Fruit fly (Drosophila melanogaster): ENCODE data around the gene CG10943.

The CG10943 gene

DNA sequence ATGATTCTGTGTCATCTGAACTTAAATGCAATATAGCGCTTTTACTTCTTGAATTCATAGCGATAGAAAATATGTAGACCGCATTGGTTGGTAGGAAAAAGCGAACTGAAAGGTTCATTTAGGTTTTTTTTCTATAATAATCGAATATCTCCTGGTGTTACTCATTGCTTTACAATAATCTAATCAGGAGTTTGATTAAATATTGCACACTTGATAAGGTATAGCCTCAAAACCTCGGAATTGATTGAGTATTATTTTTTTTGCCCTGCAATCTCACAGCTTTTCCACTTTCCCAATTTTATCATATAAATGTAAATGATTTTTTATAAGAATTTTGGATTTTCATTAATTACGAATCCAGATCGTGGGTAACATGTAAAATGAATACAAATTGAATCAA lies at the start of gene CG10943:
Gene CG10943, minus strand, starts transcription at position 101 of the 400 bp plus-strand sequence.
- TF ChIP-seq CG17801 (GFP tag; optimal IDR thresholded peaks at IDR 0.05; ENCODE audit: partially characterized antibody) = no peak

DNA sequence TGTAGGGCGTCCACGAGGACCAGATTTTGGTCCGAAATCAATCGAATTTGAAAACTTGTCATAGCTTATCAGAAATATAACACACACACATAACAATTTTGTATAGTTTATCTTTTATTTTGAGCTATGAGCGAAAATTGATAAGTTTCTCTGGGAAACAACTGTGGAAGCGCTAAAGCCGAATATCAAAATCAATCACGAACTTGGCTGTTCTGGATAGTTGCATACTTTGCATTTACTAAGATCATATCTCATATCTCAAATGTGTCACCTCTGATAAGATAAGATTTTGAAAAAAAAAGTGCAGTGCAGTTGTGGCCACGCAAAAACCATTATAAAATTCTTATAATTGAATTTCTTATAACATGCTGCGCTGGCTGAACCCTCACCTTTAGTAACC lies 40.9 kb upstream of the CG10943 start, which contains the start of gene CG32117:
Gene CG32117, minus strand, starts transcription at position 101 of the 400 bp plus-strand sequence.
- TF ChIP-seq CG17801 (GFP tag; optimal IDR thresholded peaks at IDR 0.05; ENCODE audit: partially characterized antibody) = no peak

DNA sequence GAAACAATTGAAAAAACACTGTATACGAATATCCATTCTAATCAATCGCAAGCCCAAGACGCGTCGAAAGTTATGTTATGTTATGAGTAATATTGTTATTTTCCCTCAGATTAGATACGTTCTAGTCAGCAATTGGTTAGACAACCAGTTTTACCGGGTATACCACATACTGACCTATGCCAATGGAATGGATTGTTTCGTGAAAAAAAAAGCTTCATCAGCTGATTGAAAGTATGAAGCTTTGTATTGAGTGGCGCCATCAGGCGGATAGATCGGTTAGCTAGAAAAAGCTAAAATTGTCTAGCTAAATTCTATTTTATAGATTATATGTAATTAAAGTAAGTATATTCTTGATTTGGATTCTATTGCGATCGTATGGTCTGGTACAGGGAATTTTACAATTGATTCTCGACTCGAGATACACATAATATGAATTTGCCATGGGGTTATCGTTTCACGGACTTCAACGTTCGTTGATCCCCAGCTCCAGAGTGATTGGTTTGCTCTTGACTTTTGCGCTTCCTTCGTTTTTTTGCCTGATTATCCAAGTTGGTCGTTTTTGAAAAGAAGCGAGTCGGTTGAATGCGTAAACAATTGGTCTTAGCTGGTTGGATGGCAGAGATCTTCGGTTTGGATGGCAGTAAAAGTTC lies 40.0 kb upstream of the CG10943 start, which contains the start of gene CG12520:
Gene CG12520, minus strand, starts transcription at position 159 of the 650 bp plus-strand sequence.
- no peak for TF ChIP-seq CG17801 (GFP tag; optimal IDR thresholded peaks at IDR 0.05; ENCODE audit: partially characterized antibody)

DNA sequence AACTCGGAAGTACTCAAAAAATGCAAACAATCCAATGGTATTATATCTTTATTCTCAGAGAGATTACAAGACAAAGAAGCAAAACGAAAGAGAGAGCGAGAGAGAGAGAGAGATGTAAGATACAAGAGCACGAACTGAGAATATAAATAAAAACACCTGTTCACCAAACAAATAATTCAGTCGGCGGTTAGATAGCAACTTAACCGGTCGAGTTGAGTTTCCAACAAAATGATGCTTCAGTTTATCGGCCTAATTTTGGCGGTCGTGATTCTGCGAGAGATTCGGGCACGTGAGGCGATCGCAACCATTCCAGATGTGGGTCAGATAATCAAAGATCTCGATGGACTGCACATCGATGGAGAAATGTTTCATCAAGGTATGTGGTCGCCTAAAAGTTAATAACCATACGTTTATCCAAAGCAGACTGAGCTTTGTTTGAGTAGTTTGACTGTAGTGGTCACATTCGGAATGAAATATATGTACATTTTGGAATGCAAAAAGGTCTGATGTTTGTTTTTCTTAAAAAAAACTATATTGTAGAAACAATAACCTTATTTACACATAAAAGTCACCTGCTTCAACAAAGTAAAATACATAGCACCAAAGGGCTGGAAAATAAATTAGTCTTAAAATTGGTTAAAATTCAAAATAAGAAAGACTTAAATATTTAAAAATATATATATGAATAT lies 29.9 kb upstream of the CG10943 start, which contains the start of gene CG14118:
Gene CG14118, plus strand, starts transcription at position 174 of the 689 bp plus-strand sequence.
- TF ChIP-seq CG17801 (GFP tag; optimal IDR thresholded peaks at IDR 0.05; ENCODE audit: partially characterized antibody) = no peak

DNA sequence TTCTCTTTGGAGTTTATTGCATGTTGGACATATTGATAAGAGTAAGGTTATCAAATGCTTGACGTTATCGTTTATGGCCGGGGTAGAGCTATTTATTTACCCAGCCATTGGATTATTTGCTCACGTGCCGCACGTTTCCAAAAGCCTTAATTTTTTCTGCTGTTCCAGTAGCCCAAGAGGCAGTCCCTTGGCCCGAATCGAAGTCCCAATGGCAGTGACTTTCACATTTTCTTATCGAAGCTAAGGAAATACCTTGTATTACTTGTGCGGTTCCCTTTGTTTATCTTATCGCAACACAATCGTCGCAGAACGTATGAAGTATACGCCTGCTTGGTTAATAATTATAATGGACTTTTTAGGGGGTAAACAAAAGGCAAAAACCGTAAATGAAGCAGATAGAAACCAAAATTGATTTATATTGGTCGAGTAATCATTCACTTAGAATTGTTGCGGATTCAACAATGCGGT lies 26.7 kb upstream of the CG10943 start, which contains the start of gene CG43894:
Gene CG43894, plus strand, starts transcription at position 418 of the 468 bp plus-strand sequence.
- no peak for TF ChIP-seq CG17801 (GFP tag; optimal IDR thresholded peaks at IDR 0.05; ENCODE audit: partially characterized antibody)

DNA sequence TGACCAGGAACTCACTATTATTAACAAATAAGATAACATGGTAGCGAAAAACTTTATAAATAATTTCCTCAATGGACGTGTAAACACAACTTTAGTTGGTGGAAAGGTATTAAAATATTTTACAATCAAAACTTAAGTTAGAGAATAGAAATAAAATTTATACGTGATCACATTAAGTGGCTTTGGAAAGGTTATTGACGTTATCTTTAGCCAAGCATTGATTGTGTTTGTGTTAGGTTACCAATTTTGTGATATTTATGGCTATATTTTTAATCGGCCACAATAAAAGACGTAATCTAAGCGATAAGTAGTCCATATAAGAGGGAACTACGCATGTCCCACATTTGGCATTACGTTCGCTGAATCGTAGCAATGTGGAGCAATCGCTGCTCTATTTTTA lies 22.0 kb upstream of the CG10943 start, which contains the start of gene CG14120:
Gene CG14120, plus strand, starts transcription at position 360 of the 400 bp plus-strand sequence.
- no peak for TF ChIP-seq CG17801 (GFP tag; optimal IDR thresholded peaks at IDR 0.05; ENCODE audit: partially characterized antibody)

DNA sequence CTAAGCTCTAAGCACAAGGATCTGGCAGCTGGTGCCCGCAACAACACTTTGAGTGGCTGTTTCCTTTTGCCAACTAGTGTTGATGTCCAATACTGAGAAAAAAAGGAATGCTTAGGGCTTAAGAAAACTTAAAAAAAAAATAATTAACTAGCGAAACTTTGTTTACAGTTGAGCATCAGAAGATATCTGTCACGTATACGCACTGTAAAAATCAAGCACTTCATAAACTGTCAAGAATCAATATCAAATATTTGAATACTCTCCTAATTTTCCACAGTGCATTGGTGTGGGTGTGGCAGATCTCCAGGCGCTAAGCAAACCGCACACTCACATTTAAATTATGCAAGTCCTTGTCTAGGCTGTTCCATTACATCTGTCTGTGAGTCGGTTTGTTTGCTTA lies 11.5 kb upstream of the CG10943 start:
- TF ChIP-seq CG17801 (GFP tag; optimal IDR thresholded peaks at IDR 0.05; ENCODE audit: partially characterized antibody) = no peak

DNA sequence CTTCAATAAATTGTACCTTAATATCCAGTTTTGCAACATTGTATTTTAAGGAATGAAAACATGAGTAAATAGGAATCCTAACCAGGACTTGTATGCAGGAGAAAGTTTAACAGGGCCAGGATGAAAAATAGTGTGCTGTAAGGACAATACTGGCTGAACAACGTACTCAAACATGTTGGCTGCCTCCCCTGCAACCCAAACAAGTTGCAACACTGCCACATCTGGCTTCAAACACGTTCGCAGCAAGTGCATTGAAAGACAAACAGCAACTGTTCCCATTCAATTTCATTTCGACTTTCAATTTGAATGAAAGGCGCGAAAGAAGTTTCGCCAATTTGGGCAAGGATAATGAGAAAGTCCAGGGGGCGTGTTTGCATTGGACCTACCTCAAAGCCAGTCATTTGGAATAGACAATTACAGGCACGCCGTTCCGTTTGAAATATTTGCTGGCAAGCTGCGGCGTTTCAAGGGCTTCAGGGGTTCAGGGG lies 5.3 kb upstream of the CG10943 start:
- no peak for TF ChIP-seq CG17801 (GFP tag; optimal IDR thresholded peaks at IDR 0.05; ENCODE audit: partially characterized antibody)

DNA sequence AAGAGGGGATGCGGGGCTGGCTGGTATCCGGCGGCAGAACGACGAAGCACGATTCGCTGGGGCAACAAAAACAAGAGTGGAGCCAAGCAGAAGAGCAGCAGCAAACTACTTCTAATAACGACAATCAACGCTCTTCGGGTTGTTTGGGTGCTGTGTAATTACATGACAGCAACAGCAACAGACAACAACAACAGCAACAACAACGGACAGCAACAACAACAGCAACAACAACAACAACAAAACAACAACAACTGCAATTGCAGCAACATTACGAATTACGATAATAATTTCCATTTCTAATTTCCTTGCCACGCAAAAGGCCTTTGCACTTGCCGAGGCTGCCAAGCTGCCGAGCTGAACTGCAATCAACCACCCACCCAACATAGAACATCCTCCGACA lies 1.8 kb upstream of the CG10943 start:
- TF ChIP-seq CG17801 (GFP tag; optimal IDR thresholded peaks at IDR 0.05; ENCODE audit: partially characterized antibody) = no peak

DNA sequence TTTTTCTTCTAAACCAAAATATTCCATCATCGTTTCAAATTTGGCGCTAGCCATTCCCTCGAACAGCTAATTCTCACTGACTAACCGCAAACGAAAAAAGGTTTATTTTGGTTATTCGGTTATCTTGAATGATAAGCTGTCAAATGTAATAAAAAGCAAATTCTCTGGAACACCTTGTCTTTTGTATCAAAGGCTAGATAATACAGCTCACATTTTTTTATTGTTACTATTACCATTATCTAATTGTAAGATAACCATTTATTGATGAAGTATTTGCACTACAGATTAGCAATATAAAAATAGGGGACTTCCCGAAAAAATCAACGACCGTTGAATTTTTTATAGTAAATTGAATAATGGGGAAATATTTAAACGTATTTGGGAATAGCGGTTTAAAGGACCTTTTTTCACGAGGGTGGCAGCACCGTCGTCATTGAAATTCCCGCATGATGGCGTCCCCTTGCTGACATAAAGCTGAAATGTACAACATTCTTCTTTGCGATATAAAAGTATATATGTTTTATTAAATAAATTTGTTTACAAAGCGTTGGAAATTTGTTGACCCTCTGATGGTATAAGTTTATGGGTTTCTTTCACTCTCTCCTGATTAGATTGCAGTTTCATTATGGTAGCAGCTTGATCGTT lies 1.3 kb downstream of the CG10943 start, which contains the start of gene CG32107:
Gene CG32107, minus strand, starts transcription at position 51 of the 645 bp plus-strand sequence.
- no peak for TF ChIP-seq CG17801 (GFP tag; optimal IDR thresholded peaks at IDR 0.05; ENCODE audit: partially characterized antibody)

DNA sequence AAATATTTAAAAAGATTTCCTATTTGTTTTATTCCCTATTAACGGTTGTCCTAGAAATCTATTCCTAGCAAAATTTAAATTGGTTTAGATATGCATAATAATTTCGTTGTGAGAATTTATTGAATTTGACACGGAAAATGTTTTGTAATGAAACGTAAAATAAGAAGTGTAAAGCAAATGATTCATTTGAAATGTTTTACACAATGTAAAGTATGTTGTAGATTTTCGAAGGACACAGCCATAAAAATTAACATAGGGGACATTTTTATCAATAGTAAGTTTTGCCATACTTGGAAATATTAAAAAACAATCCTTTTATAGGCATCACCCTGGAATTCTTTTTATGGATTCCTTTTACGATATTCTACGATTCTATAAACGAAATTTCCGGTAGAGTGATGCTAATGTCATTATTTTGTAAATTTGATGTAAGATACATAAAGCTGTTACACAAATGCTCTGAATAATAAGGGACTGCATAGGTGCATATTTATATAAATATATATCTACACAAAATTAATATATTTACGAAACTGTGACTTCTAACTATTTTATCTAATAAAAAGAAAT lies 5.1 kb downstream of the CG10943 start:
- no peak for TF ChIP-seq CG17801 (GFP tag; optimal IDR thresholded peaks at IDR 0.05; ENCODE audit: partially characterized antibody)

DNA sequence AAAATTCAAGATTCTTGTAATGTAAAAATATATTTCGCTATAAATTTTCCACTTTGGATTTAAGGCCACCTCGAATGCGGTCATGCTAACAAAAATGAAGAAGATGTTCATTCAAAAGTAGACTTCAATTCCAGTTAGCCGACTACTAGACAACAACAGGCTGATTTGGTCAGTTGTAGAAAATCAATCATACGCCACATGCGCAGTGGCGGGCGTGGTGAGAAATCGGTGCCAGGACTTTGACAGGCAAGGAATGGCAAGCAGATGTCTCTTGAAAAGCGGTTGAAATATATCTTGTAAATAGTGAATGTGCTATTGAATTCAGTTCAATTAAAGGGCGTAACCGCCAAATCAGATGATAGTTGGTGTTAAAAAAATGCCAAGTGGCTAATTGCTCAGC lies 9.3 kb downstream of the CG10943 start, which contains the start of gene Ent3:
Gene Ent3, plus strand, starts transcription at position 224 of the 400 bp plus-strand sequence.
- no peak for TF ChIP-seq CG17801 (GFP tag; optimal IDR thresholded peaks at IDR 0.05; ENCODE audit: partially characterized antibody)

DNA sequence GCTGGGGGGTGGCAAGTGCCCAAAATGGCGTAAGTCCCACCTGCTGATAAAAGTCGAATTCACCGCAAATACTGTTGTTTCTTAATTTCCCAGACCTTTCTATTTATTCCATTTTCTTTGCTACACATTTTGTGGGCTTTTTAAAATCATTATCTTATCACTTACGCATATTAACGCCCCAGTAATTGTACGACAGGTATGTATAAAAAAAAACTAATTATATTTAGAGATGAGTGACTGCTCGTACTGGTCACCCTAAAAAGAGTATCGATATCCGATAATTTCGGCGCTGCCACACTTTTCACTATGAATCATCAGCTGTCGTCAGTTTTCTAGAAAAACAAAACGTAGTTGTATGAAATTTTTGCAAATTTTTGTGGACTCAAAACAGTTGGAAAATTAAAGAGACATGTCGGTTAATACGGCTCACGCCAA lies 12.8 kb downstream of the CG10943 start, which contains the start of the genes CG10948 and Wbp2:
Gene CG10948, minus strand, starts transcription at position 251 of the 435 bp plus-strand sequence.
Gene Wbp2, plus strand, starts transcription at position 299 of the 435 bp plus-strand sequence.
- TF ChIP-seq CG17801 (GFP tag; optimal IDR thresholded peaks at IDR 0.05; ENCODE audit: partially characterized antibody) = peak; percentile 86

DNA sequence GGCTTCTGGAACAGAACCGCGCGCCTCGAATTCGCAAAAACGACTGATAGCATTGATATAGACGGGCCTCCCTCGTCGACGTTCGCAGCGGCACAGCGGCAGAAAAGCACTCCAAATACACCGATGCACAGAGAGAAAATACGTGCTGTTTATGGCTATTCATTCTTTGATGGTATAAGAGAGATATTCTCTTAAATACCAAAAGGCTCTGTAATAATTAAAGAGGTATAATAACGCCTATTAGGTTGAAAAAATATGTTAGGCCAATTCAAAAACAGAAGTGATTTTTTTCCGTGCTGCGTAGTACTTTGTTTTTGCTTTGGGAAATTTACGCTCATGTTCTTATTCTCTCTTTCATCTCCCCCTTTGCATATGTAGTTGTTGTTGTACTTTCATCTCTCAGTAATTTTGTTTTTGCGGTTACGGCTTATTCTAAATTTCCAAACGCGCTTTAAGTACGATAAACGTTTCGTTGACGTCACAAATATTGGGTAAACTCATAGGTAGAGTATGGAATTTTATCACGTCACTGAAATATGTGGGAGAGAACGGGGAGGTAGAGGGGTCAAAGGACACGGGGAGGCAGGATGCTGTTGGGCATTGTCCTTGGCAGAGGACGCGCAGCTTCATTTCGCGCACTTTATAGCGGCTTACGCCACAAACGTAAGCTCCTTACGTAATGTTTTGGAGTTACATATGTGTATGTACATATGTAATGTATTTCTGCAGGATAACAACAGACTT lies 19.5 kb downstream of the CG10943 start, which contains the start of gene nebu:
Gene nebu, minus strand, starts transcription at position 51 of the 744 bp plus-strand sequence.
- peak; percentile 98 for TF ChIP-seq CG17801 (GFP tag; optimal IDR thresholded peaks at IDR 0.05; ENCODE audit: partially characterized antibody)
